Worm (Caenorhabditis elegans) whole organism, L4 larva: ENCODE data around the gene T22D1.3.

Experiments used
- D1046.2 ChIP-seq: fragments of 200-800 bp; sonication (Bioruptor generic); IDR thresholded peaks from 2 replicates; pipeline ENCODE4 v1.3.6; 2022; ENCODE audit warnings: missing genetic modification characterization, missing compliant biosample characterization
- F10B5.3 ChIP-seq: sonication (generic microtip); optimal IDR thresholded peaks from 2 replicates; lab custom pipeline; 2016; ENCODE audit warnings: mild to moderate bottlenecking, missing genetic modification characterization, missing compliant biosample characterization
- F26F4.8 ChIP-seq: fragments of 200-800 bp; sonication (Bioruptor generic); conservative IDR thresholded peaks from 2 replicates; pipeline ENCODE4 v1.3.6; 2022; ENCODE audit warnings: missing genetic modification characterization, missing compliant biosample characterization
- F37D6.2 ChIP-seq: sonication (generic microtip); optimal IDR thresholded peaks from 2 replicates; lab custom pipeline; 2016; ENCODE audit warnings: mild to moderate bottlenecking, missing genetic modification characterization, missing compliant biosample characterization
- F44E2.7 ChIP-seq: fragments of 200-800 bp; sonication (Bioruptor generic); IDR thresholded peaks from 2 replicates; pipeline ENCODE4 v2.1.2; 2022; ENCODE audit warnings: missing genetic modification characterization, missing compliant biosample characterization
- F49E8.2 ChIP-seq: sonication (generic microtip); optimal IDR thresholded peaks from 2 replicates; lab custom pipeline; 2016; ENCODE audit warnings: missing compliant biosample characterization, mild to moderate bottlenecking, missing genetic modification characterization, borderline replicate concordance
- Y105C5A.15 ChIP-seq: fragments of 200-800 bp; sonication (Bioruptor generic); IDR thresholded peaks from 2 replicates; pipeline ENCODE4 v1.3.6; 2022; ENCODE audit warnings: missing genetic modification characterization, missing compliant biosample characterization
- Y48G9A.11 ChIP-seq: fragments of 200-800 bp; sonication (Bioruptor generic); IDR thresholded peaks from 2 replicates; pipeline ENCODE4 v1.3.6; 2022; ENCODE audit warnings: missing genetic modification reagents, missing genetic modification characterization, missing compliant biosample characterization
- Y75B8A.6 ChIP-seq: fragments of 200-800 bp; sonication (Bioruptor generic); IDR thresholded peaks from 2 replicates; pipeline ENCODE4 v1.3.6; 2022; ENCODE audit warnings: missing genetic modification reagents, missing genetic modification characterization, missing compliant biosample characterization
- ZK337.2 ChIP-seq: fragments of 200-800 bp; sonication (Bioruptor generic); IDR thresholded peaks from 2 replicates; pipeline ENCODE4 v1.3.6; 2022; ENCODE audit warnings: missing genetic modification reagents, missing genetic modification characterization, missing compliant biosample characterization
- aha-1 ChIP-seq: fragments of 150-350 bp; peaks from one replicate; lab custom pipeline; 2014; ENCODE audit warnings: missing biosample characterization, missing genetic modification characterization
- arid-1 ChIP-seq: fragments of 200-800 bp; sonication (Bioruptor generic); conservative IDR thresholded peaks from 2 replicates; pipeline ENCODE4 v1.3.6; 2022; ENCODE audit warnings: missing genetic modification reagents, missing genetic modification characterization, missing compliant biosample characterization
- attf-4 ChIP-seq: sonication (generic microtip); optimal IDR thresholded peaks from 3 replicates; lab custom pipeline; 2017; ENCODE audit warnings: missing biosample characterization, missing genetic modification characterization
- ctbp-1 ChIP-seq: fragments of 200-800 bp; sonication (Bioruptor generic); IDR thresholded peaks from 2 replicates; pipeline ENCODE4 v1.3.6; 2022; ENCODE audit warnings: missing genetic modification reagents, missing genetic modification characterization, missing compliant biosample characterization
- daf-16 ChIP-seq, 3 experiments: sonication (generic microtip); optimal IDR thresholded peaks; 2 replicates each; lab custom pipeline; 2016 to 2017; ENCODE audit warnings: missing genetic modification characterization in 3 of 3, missing genetic modification reagents in 3 of 3, mild to moderate bottlenecking in 2 of 3, missing compliant biosample characterization in 2 of 3, missing biosample characterization in 1 of 3, moderate library complexity in 1 of 3
- dmd-8 ChIP-seq: fragments of 200-800 bp; sonication (Bioruptor generic); IDR thresholded peaks from 2 replicates; pipeline ENCODE4 v1.3.6; 2022; ENCODE audit warnings: missing genetic modification characterization, missing compliant biosample characterization
- dmd-9 ChIP-seq: fragments of 200-800 bp; sonication (Bioruptor generic); IDR thresholded peaks from 2 replicates; pipeline ENCODE4 v1.3.6; 2022; ENCODE audit warnings: missing genetic modification reagents, missing genetic modification characterization, missing compliant biosample characterization
- dpl-1 ChIP-seq: fragments of 150-350 bp; optimal IDR thresholded peaks from 2 replicates; lab custom pipeline; 2014; ENCODE audit warnings: missing biosample characterization, missing genetic modification reagents, missing genetic modification characterization
- dve-1 ChIP-seq: sonication (generic microtip); optimal IDR thresholded peaks from 2 replicates; lab custom pipeline; 2017; ENCODE audit warnings: antibody characterized with exemption, mild to moderate bottlenecking, missing genetic modification characterization, missing compliant biosample characterization; ENCODE audit not compliant: insufficient read depth
- egl-43 ChIP-seq: fragments of 200-800 bp; sonication (Bioruptor generic); IDR thresholded peaks from 2 replicates; pipeline ENCODE4 v1.3.6; 2022; ENCODE audit warnings: missing genetic modification reagents, missing genetic modification characterization, missing compliant biosample characterization
- fos-1 ChIP-seq: fragments of 150-350 bp; optimal IDR thresholded peaks from 2 replicates; lab custom pipeline; 2014; ENCODE audit warnings: missing biosample characterization, missing genetic modification characterization
- hmg-1.1 ChIP-seq: fragments of 200-800 bp; sonication (Bioruptor generic); IDR thresholded peaks from 2 replicates; pipeline ENCODE4 v1.3.6; 2022; ENCODE audit warnings: missing genetic modification reagents, missing genetic modification characterization, missing compliant biosample characterization
- jun-1 ChIP-seq: fragments of 150-350 bp; optimal IDR thresholded peaks from 2 replicates; lab custom pipeline; 2014; ENCODE audit warnings: missing biosample characterization, missing genetic modification reagents, missing genetic modification characterization
- lin-15B ChIP-seq: fragments of 150-350 bp; sonication (generic microtip); optimal IDR thresholded peaks from 3 replicates; lab custom pipeline; 2014; ENCODE audit warnings: missing biosample characterization, missing genetic modification characterization
- lin-38 ChIP-seq: fragments of 200-800 bp; sonication (Bioruptor generic); IDR thresholded peaks from 2 replicates; pipeline ENCODE4 v1.3.6; 2022; ENCODE audit warnings: missing genetic modification reagents, missing genetic modification characterization, missing compliant biosample characterization
- madf-5 ChIP-seq, 2 experiments: fragments of 200-800 bp; sonication (Bioruptor generic); IDR thresholded peaks; 2 replicates each; pipeline ENCODE4 v1.3.6; 2022; ENCODE audit warnings: missing compliant biosample characterization in 2 of 2, missing genetic modification characterization in 2 of 2
- mes-2 ChIP-seq: sonication (generic microtip); optimal IDR thresholded peaks from 2 replicates; lab custom pipeline; 2016; ENCODE audit warnings: missing genotype, mild to moderate bottlenecking, missing genetic modification characterization, missing compliant biosample characterization; ENCODE audit not compliant: poor library complexity, severe bottlenecking
- nhr-102 ChIP-seq: sonication (generic microtip); optimal IDR thresholded peaks from 2 replicates; lab custom pipeline; 2016; ENCODE audit warnings: mild to moderate bottlenecking, missing genetic modification characterization, moderate library complexity, missing compliant biosample characterization
- nhr-41 ChIP-seq: fragments of 200-800 bp; sonication (Bioruptor generic); IDR thresholded peaks from 2 replicates; pipeline ENCODE4 v1.3.6; 2022; ENCODE audit warnings: missing genetic modification reagents, missing genetic modification characterization, missing compliant biosample characterization
- saeg-2 ChIP-seq: fragments of 200-800 bp; sonication (Bioruptor generic); IDR thresholded peaks from 2 replicates; pipeline ENCODE4 v1.3.6; 2022; ENCODE audit warnings: missing genetic modification reagents, missing genetic modification characterization, missing compliant biosample characterization
- set-16 ChIP-seq: fragments of 200-800 bp; sonication (Bioruptor generic); IDR thresholded peaks from 2 replicates; pipeline ENCODE4 v1.3.6; 2022; ENCODE audit warnings: missing genetic modification reagents, missing genetic modification characterization, missing compliant biosample characterization
- skn-1 ChIP-seq: fragments of 150-350 bp; optimal IDR thresholded peaks from 2 replicates; lab custom pipeline; 2014; ENCODE audit warnings: missing biosample characterization, missing genetic modification characterization
- snpc-1.2 ChIP-seq: fragments of 200-800 bp; sonication (Bioruptor generic); IDR thresholded peaks from 2 replicates; pipeline ENCODE4 v1.3.6; 2022; ENCODE audit warnings: missing genetic modification reagents, missing genetic modification characterization, missing compliant biosample characterization
- unc-62 ChIP-seq, 3 experiments: fragments of 150-350 bp in 1 of 3; sonication (generic microtip); optimal IDR thresholded peaks in 2 of 3; peaks in 1 of 3; 1 replicate in 1 of 3; 2 replicates in 2 of 3; lab custom pipeline; 2014 to 2017; ENCODE audit warnings: missing biosample characterization in 3 of 3, missing genetic modification characterization in 3 of 3, missing genetic modification reagents in 3 of 3, missing genotype in 1 of 3
- vab-7 ChIP-seq: fragments of 200-800 bp; sonication (Bioruptor generic); IDR thresholded peaks from 2 replicates; pipeline ENCODE4 v1.3.6; 2022; ENCODE audit warnings: missing genetic modification reagents, missing genetic modification characterization, missing compliant biosample characterization
- zag-1 ChIP-seq: fragments of 150-350 bp; optimal IDR thresholded peaks from 2 replicates; lab custom pipeline; 2014; ENCODE audit warnings: missing biosample characterization, missing genetic modification characterization
- zfp-3 ChIP-seq: fragments of 200-800 bp; sonication (Bioruptor generic); conservative IDR thresholded peaks from 2 replicates; pipeline ENCODE4 v1.3.6; 2022; ENCODE audit warnings: missing genetic modification reagents, missing genetic modification characterization, missing compliant biosample characterization

The T22D1.3 gene

ce11 chrIV:6909863-6910733, 3.2 kb upstream of the T22D1.3 start, which contains the start of the genes rpn-1 and ribo-1 (continued):
- TF ChIP-seq Y75B8A.6 (GFP tag; lab: Robert Waterston, UW) (no peak), F37D6.2 (tag; lab: Kevin White, UChicago) (no peak), lin-15B (tag; lab: Kevin White, UChicago) (no peak), set-16 (GFP tag; lab: Robert Waterston, UW) (no peak), zfp-3 (no peak), daf-16 (GFP tag; optimal IDR thresholded peaks at IDR 0.05; lab: Kevin White, UChicago) (no peak), daf-16 (tag; optimal IDR thresholded peaks at IDR 0.05; lab: Kevin White, UChicago) (peak; percentile 25), madf-5 (GFP tag; IDR thresholded peaks at IDR 0.05; lab: Robert Waterston, UW) (no peak), Y48G9A.11 (no peak), aha-1 (tag; lab: Kevin White, UChicago) (peak; percentile 88), egl-43 (no peak), nhr-41 (no peak), jun-1 (tag; lab: Kevin White, UChicago) (no peak), F44E2.7 (no peak), dpl-1 (GFP tag; lab: Kevin White, UChicago) (peak; percentile 57), unc-62 (GFP tag; optimal IDR thresholded peaks at IDR 0.05 in 1 of 2; lab: Kevin White, UChicago) (peak in 1 of 2 experiments; percentile 19), unc-62 (tag; optimal IDR thresholded peaks at IDR 0.05; lab: Kevin White, UChicago) (no peak), dve-1 (tag; lab: Kevin White, UChicago) (peak; percentile 9), saeg-2 (GFP tag; lab: Robert Waterston, UW) (no peak), ZK337.2 (GFP tag; lab: Robert Waterston, UW) (no peak), D1046.2 (GFP tag; lab: Robert Waterston, UW) (no peak), lin-38 (GFP tag; lab: Robert Waterston, UW) (no peak), zag-1 (tag; lab: Kevin White, UChicago) (no peak), vab-7 (GFP tag; lab: Robert Waterston, UW) (no peak), F10B5.3 (tag; lab: Kevin White, UChicago) (no peak), F26F4.8 (GFP tag; lab: Robert Waterston, UW) (no peak), skn-1 (tag; lab: Kevin White, UChicago) (no peak), fos-1 (tag; lab: Kevin White, UChicago) (no peak), mes-2 (tag; lab: Kevin White, UChicago) (peak; percentile 39), dmd-8 (no peak), attf-4 (tag; lab: Kevin White, UChicago) (no peak), Y105C5A.15 (no peak), hmg-1.1 (GFP tag; lab: Robert Waterston, UW) (no peak), dmd-9 (no peak), nhr-102 (tag; lab: Kevin White, UChicago) (no peak)

DNA sequence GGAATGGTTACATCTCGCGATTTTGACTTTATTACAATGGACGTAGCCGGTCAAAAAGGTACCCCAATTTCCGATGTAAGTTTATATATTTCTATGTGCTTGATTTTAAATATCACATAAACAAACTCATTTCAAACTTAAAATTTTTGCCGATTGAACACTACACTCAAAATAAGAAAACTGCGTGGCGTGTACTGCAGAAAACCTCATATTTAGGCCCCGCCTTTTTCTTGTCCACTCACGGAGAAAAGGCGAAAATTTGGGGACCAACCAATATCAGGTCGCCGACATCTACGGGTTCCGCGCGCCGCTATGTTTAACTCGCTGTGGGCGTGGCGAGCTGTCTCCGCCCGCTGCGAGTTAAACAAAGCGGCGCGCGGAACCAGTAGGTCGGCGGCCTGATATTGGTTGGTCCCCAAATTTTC, 835 bp downstream of the T22D1.3 start:
- TF ChIP-seq snpc-1.2 (peak; percentile 88), ctbp-1 (GFP tag; lab: Robert Waterston, UW) (peak; percentile 47; the same call in 1 of the 2 replicates), arid-1 (GFP tag; lab: Robert Waterston, UW) (0 out of 2 replicates have a peak, but pooled peaks have one; percentile 21), F49E8.2 (tag; lab: Kevin White, UChicago) (peak; percentile 21), vab-7 (GFP tag; lab: Robert Waterston, UW) (0 out of 2 replicates have a peak, but pooled peaks have one; percentile 31), set-16 (GFP tag; lab: Robert Waterston, UW) (peak; percentile 40), lin-38 (GFP tag; lab: Robert Waterston, UW) (peak; percentile 56)
